Worm (Caenorhabditis elegans): ENCODE measurements around the gene skpo-2.
A peak's percentile ranks its signal among the peaks of the same experiment; 100 is the strongest.

The skpo-2 gene

DNA sequence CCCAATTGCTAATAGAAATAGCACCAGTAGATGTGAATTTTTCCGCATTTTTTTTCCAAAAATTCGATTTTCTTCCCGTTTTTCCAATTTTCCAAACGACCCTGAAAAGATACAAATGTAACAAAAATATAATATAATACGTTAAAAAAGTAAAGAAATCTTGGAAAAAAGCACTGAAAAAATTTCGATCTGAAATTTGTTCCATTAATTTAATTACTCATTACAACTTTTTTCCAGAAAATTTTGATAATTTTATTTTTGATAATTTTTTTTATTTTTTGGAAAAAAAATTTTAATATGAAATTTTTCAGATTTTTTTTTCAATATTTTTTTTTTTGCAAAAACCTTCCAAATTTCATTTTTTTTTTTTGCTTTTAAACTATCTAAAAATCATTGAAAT, at the start of gene skpo-2:
Gene skpo-2, minus strand, starts transcription at position 101 of the 400 bp plus-strand sequence.
- no peak for TF ChIP-seq dmd-9 (GFP tag; IDR thresholded peaks at IDR 0.05)
- TF ChIP-seq ceh-28 (tag; optimal IDR thresholded peaks at IDR 0.05) = no peak
- TF ChIP-seq nhr-42 (GFP tag; IDR thresholded peaks at IDR 0.05) = no peak
- TF ChIP-seq R02D3.7 (tag; optimal IDR thresholded peaks at IDR 0.05) = no peak
- no peak for TF ChIP-seq rbr-2 (tag; optimal IDR thresholded peaks at IDR 0.05)

DNA sequence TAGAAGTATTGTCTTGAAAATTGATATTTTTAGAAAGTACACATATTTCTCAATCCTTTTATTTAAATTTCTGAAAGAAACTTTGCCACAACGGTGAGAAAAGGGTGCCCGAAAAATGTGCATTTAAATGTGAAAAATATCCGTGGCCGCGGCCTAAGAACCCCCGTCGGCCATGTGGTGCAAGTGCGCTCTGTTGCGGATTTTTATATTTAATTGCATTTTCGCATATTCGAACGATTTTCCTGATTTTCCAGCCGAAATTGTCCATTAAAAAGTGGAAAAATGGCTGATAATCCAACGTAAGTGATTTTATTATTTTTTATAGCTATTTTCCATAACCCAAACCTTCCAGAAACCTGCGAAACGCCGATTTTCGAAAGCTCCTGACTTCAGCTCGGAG, 45.9 kb upstream of the skpo-2 start, which contains the start of gene smu-2:
Gene smu-2, plus strand, starts transcription at position 178 of the 400 bp plus-strand sequence.
- TF ChIP-seq zip-2 (tag; optimal IDR thresholded peaks at IDR 0.05) (no peak), nhr-77 (tag; optimal IDR thresholded peaks at IDR 0.05) (no peak), aly-2 (tag; optimal IDR thresholded peaks at IDR 0.05) (no peak), lin-39 (tag; optimal IDR thresholded peaks at IDR 0.05) (no peak), set-16 (GFP tag; IDR thresholded peaks at IDR 0.05) (no peak), lsy-2 (tag; optimal IDR thresholded peaks at IDR 0.05) (no peak), unc-62 (GFP tag; optimal IDR thresholded peaks at IDR 0.05 in 1 of 2) (no peak), unc-62 (tag; optimal IDR thresholded peaks at IDR 0.05) (no peak), tra-1 (GFP tag; IDR thresholded peaks at IDR 0.05) (no peak), vab-7 (GFP tag; IDR thresholded peaks at IDR 0.05) (no peak), fkh-10 (GFP tag; optimal IDR thresholded peaks at IDR 0.05) (peak; percentile 28), dmd-6 (GFP tag; IDR thresholded peaks at IDR 0.05) (peak; percentile 31), F37D6.2 (tag; optimal IDR thresholded peaks at IDR 0.05) (no peak), rbr-2 (tag; optimal IDR thresholded peaks at IDR 0.05) (peak; percentile 43), F44E2.7 (GFP tag; IDR thresholded peaks at IDR 0.05) (no peak), mes-2 (tag; optimal IDR thresholded peaks at IDR 0.05; ENCODE audit: poor library complexity, severe bottlenecking) (peak; percentile 97), daf-12 (tag; optimal IDR thresholded peaks at IDR 0.05) (no peak), ceh-62 (tag; optimal IDR thresholded peaks at IDR 0.05) (no peak), dmd-9 (GFP tag; IDR thresholded peaks at IDR 0.05) (peak; percentile 54; the same call in 1 of the 2 replicates), snpc-1.2 (GFP tag; IDR thresholded peaks at IDR 0.05) (no peak), unc-39 (tag; optimal IDR thresholded peaks at IDR 0.05) (no peak), Y105C5A.15 (GFP tag; IDR thresholded peaks at IDR 0.05) (no peak), hif-1 (tag; optimal IDR thresholded peaks at IDR 0.05) (peak in 1 of 2 experiments; percentile 81), jun-1 (tag; optimal IDR thresholded peaks at IDR 0.05) (no peak), mep-1 (tag; optimal IDR thresholded peaks at IDR 0.05) (no peak), ztf-7 (tag; optimal IDR thresholded peaks at IDR 0.05) (no peak), Y5F2A.4 (GFP tag; optimal IDR thresholded peaks at IDR 0.05) (no peak), daf-19 (GFP tag; conservative IDR thresholded peaks at IDR 0.05) (no peak), mxl-3 (GFP tag; optimal IDR thresholded peaks at IDR 0.05) (no peak), mdt-29 (GFP tag; IDR thresholded peaks at IDR 0.05) (no peak), ceh-28 (tag; optimal IDR thresholded peaks at IDR 0.05) (no peak), zfp-3 (GFP tag; conservative IDR thresholded peaks at IDR 0.05) (no peak), ceh-82 (tag; optimal IDR thresholded peaks at IDR 0.05) (no peak), egl-27 (tag; optimal IDR thresholded peaks at IDR 0.05) (no peak), lin-38 (GFP tag; IDR thresholded peaks at IDR 0.05) (peak; percentile 97), fos-1 (tag; optimal IDR thresholded peaks at IDR 0.05) (no peak), ZK337.2 (GFP tag; IDR thresholded peaks at IDR 0.05) (peak; percentile 74; the same call in 1 of the 2 replicates), mdl-1 (tag; optimal IDR thresholded peaks at IDR 0.05) (no peak), ZK546.5 (tag; optimal IDR thresholded peaks at IDR 0.05) (no peak), lin-29 (GFP tag; IDR thresholded peaks at IDR 0.05) (no peak), spr-1 (tag; optimal IDR thresholded peaks at IDR 0.05) (no peak), hmg-1.1 (GFP tag; IDR thresholded peaks at IDR 0.05) (no peak), lin-1 (GFP tag; IDR thresholded peaks at IDR 0.05) (no peak), saeg-2 (GFP tag; IDR thresholded peaks at IDR 0.05) (no peak), Y75B8A.6 (GFP tag; IDR thresholded peaks at IDR 0.05) (no peak), nhr-28 (tag; optimal IDR thresholded peaks at IDR 0.05) (peak; percentile 71), ces-1 (GFP tag; optimal IDR thresholded peaks at IDR 0.05) (peak; percentile 74), ceh-20 (GFP tag; IDR thresholded peaks at IDR 0.05) (no peak), nhr-76 (tag; optimal IDR thresholded peaks at IDR 0.05) (no peak)
